Fruit fly (Drosophila melanogaster): ENCODE data around the gene CG9171.
A peak's percentile ranks its signal among the peaks of the same experiment; 100 is the strongest.

CG9171 gene

dm6 chr2L:5726049-5726448 is 74.0 kb downstream of the CG9171 start:
- TF ChIP-seq noc (tag; optimal IDR thresholded peaks at IDR 0.05), result no peak

- TF ChIP-seq noc (tag; optimal IDR thresholded peaks at IDR 0.05), result no peak
Measured at dm6 chr2L:5724521-5725023, 75.5 kb downstream of the CG9171 start, which contains the start of gene CG11030. Gene CG11030, plus strand, starts transcription at chr2L:5724656.

- TF ChIP-seq noc (tag; optimal IDR thresholded peaks at IDR 0.05), result no peak
Measured at dm6 chr2L:5723859-5724475, 76.1 kb downstream of the CG9171 start.

dm6 chr2L:5720407-5721228 is 79.4 kb downstream of the CG9171 start, which contains the start of the genes CG11149 and sip1:
Gene CG11149, minus strand, starts transcription at chr2L:5720899.
Gene sip1, plus strand, starts transcription at chr2L:5721051.
- TF ChIP-seq noc (tag; optimal IDR thresholded peaks at IDR 0.05), result peak; percentile 80

Measured in whole organism, larva.